Fruit fly (Drosophila melanogaster): ENCODE measurements around the gene Tango6.

Gene Tango6

dm6 chr2L:18966214-18966556 lies 2.6 kb upstream of the Tango6 start (continued):
- TF ChIP-seq Myb (GFP tag; optimal IDR thresholded peaks at IDR 0.05) (peak; percentile 13), cato (GFP tag; optimal IDR thresholded peaks at IDR 0.05; ENCODE audit: borderline replicate concordance) (no peak), CG17568 (GFP tag; optimal IDR thresholded peaks at IDR 0.05) (peak; percentile 63), ash1 (GFP tag; optimal IDR thresholded peaks at IDR 0.05) (no peak), PHDP (tag; optimal IDR thresholded peaks at IDR 0.05) (peak; percentile 84), CG15479 (GFP tag; optimal IDR thresholded peaks at IDR 0.05) (no peak), ac (GFP tag; optimal IDR thresholded peaks at IDR 0.05) (no peak), Ets65A (GFP tag) (peak; percentile 89), CG42726 (GFP tag; IDR thresholded peaks at IDR 0.05; ENCODE audit: partially characterized antibody) (no peak), CG32767 (GFP tag; IDR thresholded peaks at IDR 0.05) (peak; percentile 87), CG3995 (GFP tag; optimal IDR thresholded peaks at IDR 0.05) (no peak), wek (GFP tag; optimal IDR thresholded peaks at IDR 0.05) (no peak), fd64A (GFP tag; optimal IDR thresholded peaks at IDR 0.05) (no peak), CG4707 (GFP tag; optimal IDR thresholded peaks at IDR 0.05) (peak; percentile 16), emc (GFP tag; optimal IDR thresholded peaks at IDR 0.05) (no peak), CG7786 (GFP tag; optimal IDR thresholded peaks at IDR 0.05) (peak; percentile 2), pnt (GFP tag; optimal IDR thresholded peaks at IDR 0.05) (no peak), Ptx1 (GFP tag; IDR thresholded peaks at IDR 0.05) (peak; percentile 92), tll (GFP tag; optimal IDR thresholded peaks at IDR 0.05) (no peak), unc-4 (GFP tag; IDR thresholded peaks at IDR 0.05; ENCODE audit: partially characterized antibody) (no peak), hbn (GFP tag; IDR thresholded peaks at IDR 0.05; ENCODE audit: partially characterized antibody) (no peak), CG13624 (GFP tag; optimal IDR thresholded peaks at IDR 0.05) (peak; percentile 33), pb (GFP tag; optimal IDR thresholded peaks at IDR 0.05) (no peak), CG3163 (GFP tag; optimal IDR thresholded peaks at IDR 0.05) (no peak), E2f2 (GFP tag; IDR thresholded peaks at IDR 0.05) (peak; percentile 58), gfzf (GFP tag; optimal IDR thresholded peaks at IDR 0.05) (no peak), grau (tag; optimal IDR thresholded peaks at IDR 0.05) (peak; percentile 88), CG11085 (GFP tag; IDR thresholded peaks at IDR 0.05) (peak; percentile 88), Sin3A (optimal IDR thresholded peaks at IDR 0.05) (no peak), chn (GFP tag; optimal IDR thresholded peaks at IDR 0.05) (no peak), Bteb2 (GFP tag; optimal IDR thresholded peaks at IDR 0.05) (peak; percentile 61), gcm2 (GFP tag; optimal IDR thresholded peaks at IDR 0.05) (peak; percentile 0), CG9876 (GFP tag; optimal IDR thresholded peaks at IDR 0.05) (no peak), eyg (GFP tag; optimal IDR thresholded peaks at IDR 0.05) (peak; percentile 18), CG13424 (tag; optimal IDR thresholded peaks at IDR 0.05) (peak; percentile 74), Side (GFP tag; optimal IDR thresholded peaks at IDR 0.05) (peak; percentile 41), slp2 (GFP tag; optimal IDR thresholded peaks at IDR 0.05) (peak; percentile 44), HmgZ (tag; optimal IDR thresholded peaks at IDR 0.05) (peak; percentile 69), vvl (GFP tag; IDR thresholded peaks at IDR 0.05) (peak; percentile 92), Hr3 (GFP tag; optimal IDR thresholded peaks at IDR 0.05) (peak; percentile 47), Sox100B (GFP tag; optimal IDR thresholded peaks at IDR 0.05) (peak; percentile 16), CG6254 (GFP tag; optimal IDR thresholded peaks at IDR 0.05) (peak; percentile 47), tgo (GFP tag; IDR thresholded peaks at IDR 0.05) (peak; percentile 90), CG4404 (GFP tag; IDR thresholded peaks at IDR 0.05) (peak; percentile 80), gro (GFP tag; optimal IDR thresholded peaks at IDR 0.05) (peak; percentile 61), NFAT (GFP tag; IDR thresholded peaks at IDR 0.05) (peak; percentile 89), Rfx (GFP tag; IDR thresholded peaks at IDR 0.05) (peak; percentile 98), ssp (GFP tag; IDR thresholded peaks at IDR 0.05) (peak; percentile 80), Atf3 (GFP tag; optimal IDR thresholded peaks at IDR 0.05) (no peak), Dfd (GFP tag; optimal IDR thresholded peaks at IDR 0.05) (no peak), CG17186 (GFP tag; optimal IDR thresholded peaks at IDR 0.05) (no peak), CG14667 (GFP tag; IDR thresholded peaks at IDR 0.05) (peak; percentile 80)
